Worm (Caenorhabditis elegans): Measurements from ENCODE around the gene atln-2.

The atln-2 gene

DNA sequence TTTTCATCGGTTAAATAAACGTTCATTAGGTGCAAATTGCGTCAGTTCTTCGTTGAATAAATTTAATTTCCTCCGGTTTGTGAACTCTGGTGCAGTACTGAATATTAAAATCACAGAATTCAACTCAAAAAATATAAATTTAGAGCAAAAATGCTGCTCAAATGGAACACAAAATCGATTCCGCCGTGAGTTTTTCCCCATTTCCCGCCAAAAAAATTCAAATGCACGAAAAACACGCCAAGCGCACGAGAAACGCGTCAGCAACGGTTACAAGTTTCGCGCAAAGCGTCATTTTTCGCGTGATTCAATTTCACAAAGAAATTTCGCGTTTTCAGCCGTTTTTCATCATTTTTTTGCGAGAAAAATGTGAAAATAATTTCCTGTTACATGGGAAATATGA lies 58.1 kb downstream of the atln-2 start, which contains the start of gene hrpu-1 (continued):
- peak; percentile 74 for TF ChIP-seq repo-1 (tag; optimal IDR thresholded peaks at IDR 0.05)
- peak; percentile 86 for TF ChIP-seq pbrm-1 (GFP tag; IDR thresholded peaks at IDR 0.05)
- no peak for TF ChIP-seq sea-2 (GFP tag; IDR thresholded peaks at IDR 0.05)
- peak; percentile 100 for TF ChIP-seq ztf-18 (tag; optimal IDR thresholded peaks at IDR 0.05)
- TF ChIP-seq snpc-4 (GFP tag; optimal IDR thresholded peaks at IDR 0.05), result peak; percentile 79
- TF ChIP-seq snpc-4 (tag; optimal IDR thresholded peaks at IDR 0.05), result peak; percentile 75 to 96 (median 87)
- no peak for TF ChIP-seq B0035.1 (tag; optimal IDR thresholded peaks at IDR 0.05)
- TF ChIP-seq athp-1 (tag; optimal IDR thresholded peaks at IDR 0.05), result peak; percentile 73
- no peak for TF ChIP-seq ztf-3 (GFP tag; optimal IDR thresholded peaks at IDR 0.05)
- TF ChIP-seq mcd-1 (GFP tag; IDR thresholded peaks at IDR 0.05), result peak; percentile 87
- no peak for TF ChIP-seq mxl-1 (tag; optimal IDR thresholded peaks at IDR 0.05)
- no peak for TF ChIP-seq ztf-22 (GFP tag; optimal IDR thresholded peaks at IDR 0.05)
- TF ChIP-seq madf-6 (GFP tag; IDR thresholded peaks at IDR 0.05), result peak; percentile 84
- no peak for TF ChIP-seq ets-4 (GFP tag; optimal IDR thresholded peaks at IDR 0.05)
- peak; percentile 81 for TF ChIP-seq lin-40 (tag; optimal IDR thresholded peaks at IDR 0.05)
- peak; percentile 46 to 53 for TF ChIP-seq let-607 (tag; optimal IDR thresholded peaks at IDR 0.05)
- peak; percentile 23; the same call in 1 of the 2 replicates for TF ChIP-seq Y67H2A.10 (GFP tag; conservative IDR thresholded peaks at IDR 0.05)
- TF ChIP-seq rpc-1 (optimal IDR thresholded peaks at IDR 0.05), result no peak
- no peak for TF ChIP-seq rpc-1 (tag; optimal IDR thresholded peaks at IDR 0.05)
- no peak for TF ChIP-seq Y56A3A.18 (GFP tag; IDR thresholded peaks at IDR 0.05)
- no peak for TF ChIP-seq akir-1 (GFP tag; optimal IDR thresholded peaks at IDR 0.05)
- TF ChIP-seq ztf-6 (GFP tag; IDR thresholded peaks at IDR 0.05), result no peak
- peak; percentile 76 for TF ChIP-seq D2030.7 (GFP tag; IDR thresholded peaks at IDR 0.05)
- peak; percentile 94 for TF ChIP-seq dox-1 (GFP tag; IDR thresholded peaks at IDR 0.05)
- TF ChIP-seq T26A5.8 (tag; optimal IDR thresholded peaks at IDR 0.05), result no peak
- TF ChIP-seq F10E7.11 (tag; optimal IDR thresholded peaks at IDR 0.05), result no peak
- peak; percentile 41 for TF ChIP-seq hrde-1 (tag; optimal IDR thresholded peaks at IDR 0.05; ENCODE audit: borderline replicate concordance)
- peak; percentile 56 for TF ChIP-seq hmg-1.2 (GFP tag; IDR thresholded peaks at IDR 0.05)
- TF ChIP-seq let-526 (GFP tag; IDR thresholded peaks at IDR 0.05), result no peak
- no peak for TF ChIP-seq F52B5.7 (tag; optimal IDR thresholded peaks at IDR 0.05)
- TF ChIP-seq efl-1 (GFP tag; optimal IDR thresholded peaks at IDR 0.05), result peak; percentile 88
- TF ChIP-seq F39B2.1 (GFP tag; IDR thresholded peaks at IDR 0.05), result 0 out of 2 replicates have a peak, but pooled peaks have one; percentile 49
- peak; percentile 50 for TF ChIP-seq K12H6.12 (tag; optimal IDR thresholded peaks at IDR 0.05)
- TF ChIP-seq lir-1 (GFP tag; conservative IDR thresholded peaks at IDR 0.05), result peak; percentile 77
- TF ChIP-seq mel-28 (tag; optimal IDR thresholded peaks at IDR 0.05; ENCODE audit: borderline replicate concordance), result no peak
- TF ChIP-seq F37B4.10 (GFP tag; IDR thresholded peaks at IDR 0.05), result no peak
- TF ChIP-seq xnd-1 (tag; optimal IDR thresholded peaks at IDR 0.05), result peak; percentile 59
- TF ChIP-seq F57C9.4 (tag; optimal IDR thresholded peaks at IDR 0.05), result no peak
- TF ChIP-seq K11D2.4 (GFP tag; IDR thresholded peaks at IDR 0.05), result peak; percentile 66; the same call in 1 of the 2 replicates
- peak; percentile 74 for TF ChIP-seq lin-26 (GFP tag; IDR thresholded peaks at IDR 0.05)
- no peak for TF ChIP-seq zfh-2 (GFP tag; conservative IDR thresholded peaks at IDR 0.05)
- no peak for TF ChIP-seq die-1 (tag; optimal IDR thresholded peaks at IDR 0.05)
- peak; percentile 40 for TF ChIP-seq ceh-100 (GFP tag; IDR thresholded peaks at IDR 0.05)
- no peak for TF ChIP-seq ceh-40 (GFP tag; IDR thresholded peaks at IDR 0.05)
- TF ChIP-seq ceh-79 (tag; optimal IDR thresholded peaks at IDR 0.05), result no peak
- no peak for TF ChIP-seq sptf-2 (GFP tag; optimal IDR thresholded peaks at IDR 0.05)
- peak; percentile 75 for TF ChIP-seq rcor-1 (GFP tag; IDR thresholded peaks at IDR 0.05)
- TF ChIP-seq F55B11.4 (tag; optimal IDR thresholded peaks at IDR 0.05; ENCODE audit: borderline replicate concordance, insufficient read depth), result no peak
- peak; percentile 40 for TF ChIP-seq atf-7 (tag; optimal IDR thresholded peaks at IDR 0.05)

Data from whole organism, young adult.